Fruit fly (Drosophila melanogaster) whole organism, embryonic: ENCODE measurements around the gene CG3008.

ENCODE experiments used
- Atf-2 ChIP-seq: fragments of 200-800 bp; sonication (Bioruptor generic); optimal IDR thresholded peaks from 2 replicates; lab custom pipeline; 2016; ENCODE audit warnings: missing biosample characterization, missing genetic modification characterization
- CG10431 ChIP-seq: fragments of 200-800 bp; sonication (Bioruptor generic); optimal IDR thresholded peaks from 3 replicates; lab custom pipeline; 2018; ENCODE audit warnings: missing biosample characterization, mild to moderate bottlenecking, missing genetic modification characterization
- CG10462 ChIP-seq: fragments of 200-800 bp; sonication (Bioruptor generic); optimal IDR thresholded peaks from 2 replicates; lab custom pipeline; 2016; ENCODE audit warnings: missing biosample characterization, missing genetic modification characterization
- CG12942 ChIP-seq: fragments of 200-800 bp; sonication (Bioruptor generic); optimal IDR thresholded peaks from 3 replicates; lab custom pipeline; 2016; ENCODE audit warnings: missing biosample characterization, missing genetic modification characterization
- CG13894 ChIP-seq: fragments of 200-800 bp; sonication (Bioruptor generic); optimal IDR thresholded peaks from 3 replicates; lab custom pipeline; 2018; ENCODE audit warnings: missing biosample characterization, mild to moderate bottlenecking, missing genetic modification characterization, moderate library complexity
- CG15011 ChIP-seq: fragments of 200-800 bp; sonication (Bioruptor generic); optimal IDR thresholded peaks from 3 replicates; lab custom pipeline; 2018; ENCODE audit warnings: missing biosample characterization, mild to moderate bottlenecking, missing genetic modification characterization
- CG15269 ChIP-seq: fragments of 200-800 bp; sonication (Bioruptor generic); optimal IDR thresholded peaks from 2 replicates; lab custom pipeline; 2018; ENCODE audit warnings: missing biosample characterization, mild to moderate bottlenecking, missing genetic modification characterization, moderate library complexity
- CG15601 ChIP-seq: fragments of 200-800 bp; sonication (Bioruptor generic); optimal IDR thresholded peaks from 3 replicates; lab custom pipeline; 2019; ENCODE audit warnings: missing biosample characterization, mild to moderate bottlenecking, missing genetic modification characterization, moderate library complexity
- CG16813 ChIP-seq: fragments of 200-800 bp; sonication (Bioruptor generic); IDR thresholded peaks from 3 replicates; pipeline ENCODE4 v1.3.6; 2022; ENCODE audit warnings: missing biosample characterization, missing genetic modification characterization; ENCODE audit not compliant: partially characterized antibody
- CG17612 ChIP-seq: fragments of 200-800 bp; sonication (Bioruptor generic); IDR thresholded peaks from 2 replicates; pipeline ENCODE4 v1.3.6; 2022; ENCODE audit warnings: missing biosample characterization, missing genetic modification characterization
- CG1792 ChIP-seq: fragments of 200-800 bp; sonication (Bioruptor generic); optimal IDR thresholded peaks from 2 replicates; lab custom pipeline; 2016; ENCODE audit warnings: missing biosample characterization, missing genetic modification characterization
- CG2875 ChIP-seq: fragments of 200-800 bp; sonication (Bioruptor generic); optimal IDR thresholded peaks from 2 replicates; lab custom pipeline; 2017; ENCODE audit warnings: missing biosample characterization, mild to moderate bottlenecking, missing genetic modification characterization, missing genetic modification reagents
- CG33213 ChIP-seq: fragments of 200-800 bp; sonication (Bioruptor generic); optimal IDR thresholded peaks from 3 replicates; lab custom pipeline; 2016; ENCODE audit warnings: missing biosample characterization, missing genetic modification characterization
- CG33557 ChIP-seq: fragments of 200-800 bp; sonication (Bioruptor generic); optimal IDR thresholded peaks from 2 replicates; lab custom pipeline; 2019; ENCODE audit warnings: missing biosample characterization, mild to moderate bottlenecking, missing genetic modification characterization, moderate library complexity
- CG4328 ChIP-seq: fragments of 200-800 bp; sonication (Bioruptor generic); optimal IDR thresholded peaks from 3 replicates; lab custom pipeline; 2017; ENCODE audit warnings: missing biosample characterization, missing genetic modification reagents, missing genetic modification characterization
- CG4730 ChIP-seq: fragments of 200-800 bp; sonication (Bioruptor generic); IDR thresholded peaks from 2 replicates; pipeline ENCODE4 v1.3.6; 2022; ENCODE audit warnings: missing biosample characterization, missing genetic modification characterization
- CG6683 ChIP-seq: fragments of 200-800 bp; sonication (Bioruptor generic); optimal IDR thresholded peaks from 2 replicates; lab custom pipeline; 2017; ENCODE audit warnings: missing biosample characterization, mild to moderate bottlenecking, missing genetic modification characterization, missing genetic modification reagents
- CG6813 ChIP-seq: fragments of 200-800 bp; sonication (Bioruptor generic); optimal IDR thresholded peaks from 2 replicates; lab custom pipeline; 2017; ENCODE audit warnings: missing biosample characterization, missing genetic modification characterization, mild to moderate bottlenecking, moderate library complexity, missing genetic modification reagents
- CG7963 ChIP-seq: fragments of 200-800 bp; sonication (Bioruptor generic); IDR thresholded peaks from 3 replicates; pipeline ENCODE4 v1.3.6; 2022; ENCODE audit warnings: missing biosample characterization, missing genetic modification characterization; ENCODE audit not compliant: partially characterized antibody
- D19B ChIP-seq: fragments of 200-800 bp; sonication (Bioruptor generic); optimal IDR thresholded peaks from 2 replicates; lab custom pipeline; 2017; ENCODE audit warnings: missing biosample characterization, mild to moderate bottlenecking, missing genetic modification characterization
- HLHmδ ChIP-seq: fragments of 200-800 bp; sonication (Bioruptor generic); optimal IDR thresholded peaks from 2 replicates; lab custom pipeline; 2018; ENCODE audit warnings: missing biosample characterization, mild to moderate bottlenecking, missing genetic modification characterization, moderate library complexity
- Lpt ChIP-seq: fragments of >200 bp; optimal IDR thresholded peaks from 2 replicates; lab custom pipeline; 2018; ENCODE audit warnings: missing biosample characterization, missing genetic modification characterization
- Mrtf ChIP-seq: fragments of 200-800 bp; sonication (Bioruptor generic); IDR thresholded peaks from 3 replicates; pipeline ENCODE4 v1.3.6; 2022; ENCODE audit warnings: missing biosample characterization, missing genetic modification characterization
- Opbp ChIP-seq: fragments of 200-800 bp; sonication (Bioruptor generic); IDR thresholded peaks from 3 replicates; pipeline ENCODE4 v1.3.6; 2022; ENCODE audit warnings: missing biosample characterization, missing genetic modification characterization; ENCODE audit not compliant: partially characterized antibody
- Poxn ChIP-seq: fragments of 200-800 bp; sonication (Bioruptor generic); IDR thresholded peaks from 2 replicates; pipeline ENCODE4 v1.3.6; 2022; ENCODE audit warnings: missing biosample characterization, missing genetic modification characterization
- Ptx1 ChIP-seq: fragments of 200-800 bp; sonication (Bioruptor generic); IDR thresholded peaks from 2 replicates; pipeline ENCODE4 v1.3.6; 2022; ENCODE audit warnings: missing biosample characterization, missing genetic modification characterization
- Six4 ChIP-seq: fragments of 200-800 bp; sonication (Bioruptor generic); optimal IDR thresholded peaks from 2 replicates; lab custom pipeline; 2016; ENCODE audit warnings: missing biosample characterization, missing genetic modification characterization
- Ssrp ChIP-seq: fragments of 200-800 bp; sonication (Bioruptor generic); optimal IDR thresholded peaks from 2 replicates; lab custom pipeline; 2018; ENCODE audit warnings: missing biosample characterization, mild to moderate bottlenecking, missing genetic modification characterization, moderate library complexity
- TFAM ChIP-seq: fragments of 200-800 bp; sonication (Bioruptor generic); optimal IDR thresholded peaks from 2 replicates; lab custom pipeline; 2017; ENCODE audit warnings: missing biosample characterization, missing genetic modification characterization, inconsistent platforms
- Trl ChIP-seq, 3 experiments: fragments of >200 bp in 2 of 3; fragments of 200-800 bp in 1 of 3; sonication (Bioruptor generic) in 1 of 3; optimal IDR thresholded peaks; 2 replicates in 1 of 3; 3 replicates in 2 of 3; lab custom pipeline; 2016 to 2017; ENCODE audit warnings: missing biosample characterization in 1 of 3, missing genetic modification characterization in 1 of 3
- Xrp1 ChIP-seq: fragments of 200-800 bp; sonication (Bioruptor generic); IDR thresholded peaks from 2 replicates; pipeline ENCODE4 v1.3.6; 2022; ENCODE audit warnings: missing biosample characterization, missing genetic modification characterization
- bab2 ChIP-seq: fragments of 200-800 bp; sonication (Bioruptor generic); optimal IDR thresholded peaks from 2 replicates; lab custom pipeline; 2016; ENCODE audit warnings: missing biosample characterization, missing genetic modification characterization
- cg ChIP-seq: fragments of 200-800 bp; sonication (Bioruptor generic); optimal IDR thresholded peaks from 3 replicates; lab custom pipeline; 2019; ENCODE audit warnings: missing biosample characterization, mild to moderate bottlenecking, missing genetic modification characterization, moderate library complexity
- dan ChIP-seq: fragments of 200-800 bp; sonication (Bioruptor generic); IDR thresholded peaks from 2 replicates; pipeline ENCODE4 v1.3.6; 2022; ENCODE audit warnings: missing biosample characterization, missing genetic modification characterization
- eyg ChIP-seq: fragments of 200-800 bp; sonication (Bioruptor generic); optimal IDR thresholded peaks from 3 replicates; lab custom pipeline; 2016; ENCODE audit warnings: missing biosample characterization, missing genetic modification characterization
- gce ChIP-seq: fragments of 200-800 bp; sonication (Bioruptor generic); IDR thresholded peaks from 3 replicates; pipeline ENCODE4 v1.3.6; 2022; ENCODE audit warnings: missing biosample characterization, missing genetic modification characterization
- gem ChIP-seq: fragments of 200-800 bp; sonication (Bioruptor generic); optimal IDR thresholded peaks from 2 replicates; lab custom pipeline; 2019; ENCODE audit warnings: missing biosample characterization, mild to moderate bottlenecking, missing genetic modification characterization, moderate library complexity
- hbn ChIP-seq: fragments of 200-800 bp; sonication (Bioruptor generic); IDR thresholded peaks from 2 replicates; pipeline ENCODE4 v1.3.6; 2022; ENCODE audit warnings: missing biosample characterization, missing genetic modification characterization; ENCODE audit not compliant: partially characterized antibody
- lilli ChIP-seq: fragments of 200-800 bp; sonication (Bioruptor generic); optimal IDR thresholded peaks from 3 replicates; lab custom pipeline; 2016; ENCODE audit warnings: missing biosample characterization, missing genetic modification characterization
- mam ChIP-seq: fragments of 200-800 bp; sonication (Bioruptor generic); optimal IDR thresholded peaks from 3 replicates; lab custom pipeline; 2016; ENCODE audit warnings: missing biosample characterization, missing genetic modification characterization
- nau ChIP-seq: fragments of 200-800 bp; sonication (Bioruptor generic); optimal IDR thresholded peaks from 3 replicates; lab custom pipeline; 2017; ENCODE audit warnings: missing biosample characterization, mild to moderate bottlenecking, missing genetic modification characterization, missing genetic modification reagents
- pan ChIP-seq, 4 experiments: fragments of >200 bp in 3 of 4; fragments of 200-800 bp in 1 of 4; sonication (Bioruptor generic) in 1 of 4; optimal IDR thresholded peaks in 3 of 4; IDR thresholded peaks in 1 of 4; 2 replicates each; pipeline versions ENCODE4 v1.3.6 to Lab custom; 2017 to 2022; ENCODE audit warnings: missing biosample characterization in 2 of 4, missing genetic modification characterization in 2 of 4, mixed read lengths in 1 of 4
- pzg ChIP-seq: fragments of 200-800 bp; sonication (Bioruptor generic); optimal IDR thresholded peaks from 3 replicates; lab custom pipeline; 2018; ENCODE audit warnings: missing biosample characterization, mild to moderate bottlenecking, missing genetic modification characterization, moderate library complexity
- seq ChIP-seq: fragments of 200-800 bp; sonication (Bioruptor generic); IDR thresholded peaks from 2 replicates; pipeline ENCODE4 v1.3.6; 2022; ENCODE audit warnings: missing biosample characterization, missing genetic modification characterization
- sim ChIP-seq: fragments of 200-800 bp; sonication (Bioruptor generic); IDR thresholded peaks from 2 replicates; pipeline ENCODE4 v1.3.6; 2022; ENCODE audit warnings: missing biosample characterization, missing genetic modification characterization
- slp2 ChIP-seq: fragments of 200-800 bp; sonication (Bioruptor generic); optimal IDR thresholded peaks from 2 replicates; lab custom pipeline; 2016; ENCODE audit warnings: missing biosample characterization, missing genetic modification characterization
- tap ChIP-seq: fragments of 200-800 bp; optimal IDR thresholded peaks from 3 replicates; lab custom pipeline; 2019; ENCODE audit warnings: missing biosample characterization, mild to moderate bottlenecking, missing genetic modification characterization, moderate library complexity
- tll ChIP-seq, 2 experiments: fragments of 200-800 bp in 1 of 2; fragments of >200 bp in 1 of 2; sonication (Bioruptor generic) in 1 of 2; optimal IDR thresholded peaks; 2 replicates each; lab custom pipeline; 2017 to 2019; ENCODE audit warnings: missing biosample characterization in 2 of 2, missing genetic modification characterization in 2 of 2, mild to moderate bottlenecking in 1 of 2, moderate library complexity in 1 of 2
- tup ChIP-seq: fragments of 200-800 bp; sonication (Bioruptor generic); optimal IDR thresholded peaks from 2 replicates; lab custom pipeline; 2016; ENCODE audit warnings: missing biosample characterization, mild to moderate bottlenecking, missing genetic modification characterization, moderate library complexity

The CG3008 gene

dm6 chr2L:4907986-4908385, 24.9 kb downstream of the CG3008 start (continued):
- TF ChIP-seq Trl (optimal IDR thresholded peaks at IDR 0.05; lab: Kevin White, UChicago) (no peak), Trl (GFP tag; optimal IDR thresholded peaks at IDR 0.05; lab: Kevin White, UChicago) (no peak), Ssrp (peak; percentile 67), nau (GFP tag; lab: Kevin White, UChicago) (peak; percentile 74), tll (GFP tag; optimal IDR thresholded peaks at IDR 0.05; lab: Kevin White, UChicago) (no peak), Ptx1 (GFP tag; lab: Robert Waterston, UW) (peak; percentile 76), CG15011 (GFP tag; lab: Kevin White, UChicago) (peak; percentile 30), CG12942 (GFP tag; lab: Kevin White, UChicago) (peak; percentile 54), CG6683 (GFP tag; lab: Kevin White, UChicago) (peak; percentile 5), seq (GFP tag; lab: Robert Waterston, UW) (peak; percentile 60; the same call in 1 of the 2 replicates), bab2 (GFP tag; lab: Kevin White, UChicago) (peak; percentile 14), Opbp (no peak), CG6813 (peak; percentile 47), pzg (GFP tag; lab: Kevin White, UChicago) (no peak), HLHmδ (GFP tag; lab: Kevin White, UChicago) (no peak), eyg (GFP tag; lab: Kevin White, UChicago) (no peak), CG17612 (GFP tag; lab: Robert Waterston, UW) (no peak), CG4730 (GFP tag; lab: Robert Waterston, UW) (peak; percentile 57; the same call in 1 of the 2 replicates), CG7963 (GFP tag; lab: Robert Waterston, UW) (no peak), slp2 (GFP tag; lab: Kevin White, UChicago) (no peak), Lpt (GFP tag; lab: Kevin White, UChicago) (no peak), CG10431 (no peak), tap (tag; lab: Kevin White, UChicago) (peak; percentile 80), CG33213 (GFP tag; lab: Kevin White, UChicago) (no peak), Mrtf (GFP tag; lab: Robert Waterston, UW) (no peak), pan (optimal IDR thresholded peaks at IDR 0.05; lab: Kevin White, UChicago) (no peak), pan (GFP tag; optimal IDR thresholded peaks at IDR 0.05 in 1 of 2, IDR thresholded peaks at IDR 0.05 in 1 of 2) (peak in 1 of 2 experiments; percentile 83), gem (peak; percentile 90), TFAM (no peak), tup (GFP tag; lab: Kevin White, UChicago) (no peak), sim (peak; percentile 15; the same call in 1 of the 2 replicates), Six4 (peak; percentile 50), D19B (GFP tag; lab: Kevin White, UChicago) (no peak), CG16813 (no peak), CG33557 (GFP tag; lab: Kevin White, UChicago) (no peak), CG4328 (peak; percentile 63), hbn (GFP tag; lab: Robert Waterston, UW) (no peak), cg (no peak), CG15601 (tag; lab: Kevin White, UChicago) (peak; percentile 50), gce (GFP tag; lab: Robert Waterston, UW) (peak; percentile 76; the same call in 2 of the 3 replicates), Xrp1 (GFP tag; lab: Robert Waterston, UW) (peak; percentile 72), dan (GFP tag; lab: Robert Waterston, UW) (no peak), CG13894 (tag; lab: Kevin White, UChicago) (no peak), lilli (GFP tag; lab: Kevin White, UChicago) (peak; percentile 17), CG10462 (GFP tag; lab: Kevin White, UChicago) (peak; percentile 64), Atf-2 (GFP tag; lab: Kevin White, UChicago) (no peak), CG2875 (GFP tag; lab: Kevin White, UChicago) (peak; percentile 74), CG1792 (no peak), CG15269 (tag; lab: Kevin White, UChicago) (peak; percentile 89), mam (GFP tag; lab: Kevin White, UChicago) (no peak), Poxn (GFP tag; lab: Robert Waterston, UW) (no peak)
